Worm (Caenorhabditis elegans): ENCODE data around the gene clx-1.

DNA sequence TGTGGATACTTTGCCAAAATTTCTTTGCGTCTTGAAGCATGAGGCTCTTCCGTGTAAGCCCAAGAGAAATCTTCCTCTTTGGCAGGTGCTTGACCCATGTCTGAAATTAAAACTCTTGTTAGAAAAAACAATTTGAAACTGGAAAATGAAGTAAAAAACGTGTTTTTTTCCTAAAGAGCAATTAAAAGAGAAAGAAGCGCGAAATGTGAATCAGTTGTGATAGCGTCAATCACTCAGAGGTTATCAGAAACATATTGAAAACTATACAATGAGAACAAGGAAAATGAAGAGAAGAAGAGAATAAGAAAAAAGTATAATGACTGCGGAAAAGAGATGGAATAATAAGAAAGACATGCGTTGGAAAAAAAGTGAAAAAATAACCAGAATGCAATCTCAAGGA is 27.6 kb upstream of the clx-1 start, which contains the start of gene F33D4.4:
- TF ChIP-seq him-1 (tag; optimal IDR thresholded peaks at IDR 0.05) (no peak), W03F9.2 (tag; optimal IDR thresholded peaks at IDR 0.05) (no peak), dao-5 (tag; optimal IDR thresholded peaks at IDR 0.05) (no peak)

Data from whole organism, L4/young adult.